Worm (Caenorhabditis elegans): ENCODE results near the gene F59E12.3.
"Not testable (repeated sequence)": the region's sequence is repeated elsewhere in the genome, so short reads cannot be mapped to it uniquely, and the experiment has no call there.

Gene F59E12.3

DNA sequence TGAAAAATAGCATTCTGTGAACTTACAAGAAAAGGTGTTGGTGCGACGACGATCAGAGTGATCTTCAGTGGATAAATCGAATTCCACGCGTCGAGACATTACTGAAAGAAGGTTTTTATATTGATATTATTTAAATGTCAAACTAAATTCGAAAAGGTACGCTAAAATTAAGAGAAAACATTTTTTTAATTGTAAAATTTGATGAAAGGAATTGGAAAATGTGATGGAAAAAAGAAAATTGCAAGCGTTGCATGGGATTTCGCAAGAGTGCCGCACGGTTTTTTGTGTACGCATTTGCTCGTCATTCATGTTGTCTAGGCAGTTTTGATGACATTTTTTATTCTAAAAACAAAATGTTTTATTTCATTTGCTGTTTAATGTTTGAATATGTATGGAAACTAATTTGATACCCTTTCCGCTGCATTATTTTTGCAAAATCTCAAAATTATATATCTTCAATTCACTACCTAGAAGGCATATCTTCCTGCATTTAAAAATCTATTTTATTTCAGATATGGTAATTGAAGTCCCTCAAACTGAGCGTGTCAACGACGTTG, 15.7 kb upstream of the F59E12.3 start, which contains the start of the genes eif-3.L and npl-4.2:
eif-3.L (minus strand) TSS at position 101 of the 557 bp plus-strand sequence.
npl-4.2 (plus strand) TSS at position 507 of the 557 bp plus-strand sequence.
- not testable (repeated sequence) for TF ChIP-seq lin-32, ces-1, unc-62 (GFP tag; optimal IDR thresholded peaks at IDR 0.05)

DNA sequence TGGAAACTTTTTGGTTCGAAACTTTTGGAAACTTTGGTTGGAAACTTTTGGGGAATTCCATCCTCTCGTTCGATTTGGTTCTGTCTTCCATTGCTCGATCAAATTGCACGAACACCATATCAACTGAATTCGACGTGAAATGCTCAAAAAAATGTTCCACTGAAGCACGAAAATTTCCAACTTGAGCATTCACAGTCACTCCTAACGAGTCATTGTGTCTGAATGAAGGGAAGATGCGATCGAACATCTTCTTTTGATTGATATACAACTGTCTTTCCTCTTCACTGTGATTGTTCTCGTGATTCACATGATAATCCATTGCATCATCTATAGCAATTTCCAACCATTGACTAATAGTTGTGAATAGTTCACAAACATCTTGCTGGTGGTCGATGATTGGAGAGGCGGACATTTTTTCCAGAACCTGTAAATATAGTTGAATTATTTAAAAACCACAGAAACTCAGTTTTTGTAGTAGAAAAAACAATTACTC, 9.8 kb upstream of the F59E12.3 start, which contains the start of gene F59E12.15:
F59E12.15 (minus strand) TSS at position 51 of the 493 bp plus-strand sequence.
- TF ChIP-seq lsy-2 (tag; optimal IDR thresholded peaks at IDR 0.05) (no peak), mab-5 (tag; optimal IDR thresholded peaks at IDR 0.05) (no peak), tbx-8 (GFP tag; optimal IDR thresholded peaks at IDR 0.05) (no peak), ztf-11 (tag; optimal IDR thresholded peaks at IDR 0.05) (no peak), nhr-28 (tag; optimal IDR thresholded peaks at IDR 0.05) (no peak), pha-4 (tag; optimal IDR thresholded peaks at IDR 0.05) (no peak), nhr-2 (tag; optimal IDR thresholded peaks at IDR 0.05) (no peak), nhr-76 (tag; optimal IDR thresholded peaks at IDR 0.05) (no peak), blmp-1 (tag; optimal IDR thresholded peaks at IDR 0.05) (no peak), snpc-4 (tag; optimal IDR thresholded peaks at IDR 0.05) (no peak), unc-62 (GFP tag; optimal IDR thresholded peaks at IDR 0.05) (no peak), unc-39 (tag; optimal IDR thresholded peaks at IDR 0.05) (no peak), unc-120 (tag; optimal IDR thresholded peaks at IDR 0.05; ENCODE audit: poor library complexity, severe bottlenecking) (no peak), sptf-1 (tag; optimal IDR thresholded peaks at IDR 0.05) (no peak), sem-2 (GFP tag; optimal IDR thresholded peaks at IDR 0.05) (no peak), drap-1 (GFP tag; optimal IDR thresholded peaks at IDR 0.05) (no peak), ham-2 (GFP tag; optimal IDR thresholded peaks at IDR 0.05) (no peak), elt-1 (tag; optimal IDR thresholded peaks at IDR 0.05; ENCODE audit: borderline replicate concordance, insufficient read depth) (no peak)

DNA sequence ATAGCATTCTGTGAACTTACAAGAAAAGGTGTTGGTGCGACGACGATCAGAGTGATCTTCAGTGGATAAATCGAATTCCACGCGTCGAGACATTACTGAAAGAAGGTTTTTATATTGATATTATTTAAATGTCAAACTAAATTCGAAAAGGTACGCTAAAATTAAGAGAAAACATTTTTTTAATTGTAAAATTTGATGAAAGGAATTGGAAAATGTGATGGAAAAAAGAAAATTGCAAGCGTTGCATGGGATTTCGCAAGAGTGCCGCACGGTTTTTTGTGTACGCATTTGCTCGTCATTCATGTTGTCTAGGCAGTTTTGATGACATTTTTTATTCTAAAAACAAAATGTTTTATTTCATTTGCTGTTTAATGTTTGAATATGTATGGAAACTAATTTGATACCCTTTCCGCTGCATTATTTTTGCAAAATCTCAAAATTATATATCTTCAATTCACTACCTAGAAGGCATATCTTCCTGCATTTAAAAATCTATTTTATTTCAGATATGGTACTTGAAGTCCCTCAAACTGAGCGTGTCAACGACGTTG, 7.2 kb upstream of the F59E12.3 start, which contains the start of the genes F59E12.6 and npl-4.1:
F59E12.6 (minus strand) TSS at position 101 of the 551 bp plus-strand sequence.
npl-4.1 (plus strand) TSS at position 501 of the 551 bp plus-strand sequence.
- TF ChIP-seq sptf-1 (tag; optimal IDR thresholded peaks at IDR 0.05); nhr-28 (tag; optimal IDR thresholded peaks at IDR 0.05); ceh-83 (GFP tag; optimal IDR thresholded peaks at IDR 0.05): not testable (repeated sequence)

DNA sequence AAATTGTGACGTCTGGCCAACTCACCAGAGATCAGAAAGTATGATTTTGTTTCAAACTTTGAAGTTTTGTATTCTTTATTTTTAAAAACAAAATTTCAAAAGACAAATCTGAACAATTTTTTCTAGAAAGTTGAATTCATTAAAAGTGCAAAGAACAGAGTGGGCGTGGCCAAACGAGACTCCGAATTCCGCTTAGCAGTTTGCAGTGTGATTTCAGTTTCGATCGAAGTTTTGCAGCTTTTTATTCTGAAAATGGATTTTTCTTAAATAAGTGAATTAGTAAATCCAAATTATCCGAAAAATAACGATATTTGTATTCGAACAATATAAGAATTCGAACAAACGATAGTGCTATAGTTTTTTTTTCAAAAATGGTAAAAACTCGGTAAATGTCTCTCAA, 4.7 kb upstream of the F59E12.3 start:
- TF ChIP-seq lin-13 (tag; optimal IDR thresholded peaks at IDR 0.05) = no peak
- no peak for TF ChIP-seq tbx-8 (GFP tag; optimal IDR thresholded peaks at IDR 0.05)
- TF ChIP-seq unc-120 (tag; optimal IDR thresholded peaks at IDR 0.05; ENCODE audit: poor library complexity, severe bottlenecking) = no peak
- no peak for TF ChIP-seq M03D4.4 (tag; optimal IDR thresholded peaks at IDR 0.05)
- TF ChIP-seq snpc-4 (tag; optimal IDR thresholded peaks at IDR 0.05) = no peak
- no peak for TF ChIP-seq ceh-83 (GFP tag; optimal IDR thresholded peaks at IDR 0.05)
- TF ChIP-seq lsy-2 (tag; optimal IDR thresholded peaks at IDR 0.05) = no peak
- no peak for TF ChIP-seq ces-1 (GFP tag; optimal IDR thresholded peaks at IDR 0.05)
- no peak for TF ChIP-seq drap-1 (GFP tag; optimal IDR thresholded peaks at IDR 0.05)
- TF ChIP-seq ztf-11 (tag; optimal IDR thresholded peaks at IDR 0.05) = no peak
- TF ChIP-seq hlh-1 (tag; optimal IDR thresholded peaks at IDR 0.05) = no peak
- TF ChIP-seq mls-2 (tag; optimal IDR thresholded peaks at IDR 0.05) = no peak
- no peak for TF ChIP-seq flh-1 (GFP tag; optimal IDR thresholded peaks at IDR 0.05)
- no peak for TF ChIP-seq unc-39 (tag; optimal IDR thresholded peaks at IDR 0.05)
- no peak for TF ChIP-seq mep-1 (tag; optimal IDR thresholded peaks at IDR 0.05)
- TF ChIP-seq ham-2 (GFP tag; optimal IDR thresholded peaks at IDR 0.05) = no peak
- TF ChIP-seq nhr-2 (tag; optimal IDR thresholded peaks at IDR 0.05) = no peak

DNA sequence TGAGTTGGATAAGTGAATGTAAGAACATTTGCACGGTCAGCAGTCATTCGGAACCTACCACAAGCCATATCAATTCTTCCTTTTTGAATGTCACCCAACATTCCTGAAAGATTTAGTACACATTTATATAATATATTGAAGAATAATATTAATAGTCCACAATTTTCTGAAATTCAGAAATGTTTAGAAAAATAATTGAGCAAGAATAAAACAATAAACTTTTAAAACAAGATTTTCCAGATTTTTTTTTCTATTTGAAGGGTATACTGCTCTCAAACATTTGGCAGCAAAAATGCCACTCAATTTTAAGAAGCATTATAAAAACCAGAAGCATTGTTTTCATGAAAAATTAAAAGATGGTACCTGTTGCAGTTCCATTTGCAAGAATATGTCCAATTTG, 1.3 kb upstream of the F59E12.3 start, which contains the start of gene F59E12.8:
F59E12.8 (minus strand) TSS at position 101 of the 400 bp plus-strand sequence.
- TF ChIP-seq snpc-4 (tag; optimal IDR thresholded peaks at IDR 0.05) (no peak), lsy-2 (tag; optimal IDR thresholded peaks at IDR 0.05) (no peak), ceh-39 (tag; optimal IDR thresholded peaks at IDR 0.05) (no peak), blmp-1 (tag; optimal IDR thresholded peaks at IDR 0.05) (no peak), unc-62 (GFP tag; optimal IDR thresholded peaks at IDR 0.05) (no peak)
